Fruit fly (Drosophila melanogaster) whole organism, embryonic: Measurements from ENCODE around the gene Sytbeta.

ENCODE experiments used
- CG6689 ChIP-seq: fragments of 200-800 bp; sonication (Bioruptor generic); IDR thresholded peaks from 2 replicates; pipeline ENCODE4 v1.3.6; 2022; ENCODE audit warnings: missing biosample characterization, missing genetic modification characterization
- Doc3 ChIP-seq: fragments of 200-800 bp; sonication (Bioruptor generic); IDR thresholded peaks from 3 replicates; pipeline ENCODE4 v1.3.6; 2022; ENCODE audit warnings: missing biosample characterization, missing genetic modification characterization; ENCODE audit not compliant: partially characterized antibody
- chif ChIP-seq, 2 experiments: fragments of 200-800 bp; sonication (Bioruptor generic); optimal IDR thresholded peaks; 3 replicates each; lab custom pipeline; 2016; ENCODE audit warnings: missing biosample characterization in 2 of 2, missing genetic modification characterization in 2 of 2
- fru ChIP-seq: fragments of >200 bp; optimal IDR thresholded peaks from 2 replicates; lab custom pipeline; 2017
- psq ChIP-seq: fragments of 200-800 bp; sonication (Bioruptor generic); optimal IDR thresholded peaks from 2 replicates; lab custom pipeline; 2017; ENCODE audit warnings: missing biosample characterization, missing genetic modification characterization

- no peak for TF ChIP-seq CG6689 (GFP tag; lab: Robert Waterston, UW)
- no peak for TF ChIP-seq psq (GFP tag; lab: Kevin White, UChicago)
- no peak for TF ChIP-seq chif (GFP tag; optimal IDR thresholded peaks at IDR 0.05; lab: Kevin White, UChicago)
- 0 out of 3 replicates have a peak, but pooled peaks have one; percentile 25 for TF ChIP-seq Doc3 (GFP tag; lab: Robert Waterston, UW)
- no peak for TF ChIP-seq fru
These were observed 42.5 kb upstream of the Sytbeta start for dm6 chr3L:15107158-15107775.
